Worm (Caenorhabditis elegans): Measurements from ENCODE around the gene T05G5.5.

T05G5.5 gene

DNA sequence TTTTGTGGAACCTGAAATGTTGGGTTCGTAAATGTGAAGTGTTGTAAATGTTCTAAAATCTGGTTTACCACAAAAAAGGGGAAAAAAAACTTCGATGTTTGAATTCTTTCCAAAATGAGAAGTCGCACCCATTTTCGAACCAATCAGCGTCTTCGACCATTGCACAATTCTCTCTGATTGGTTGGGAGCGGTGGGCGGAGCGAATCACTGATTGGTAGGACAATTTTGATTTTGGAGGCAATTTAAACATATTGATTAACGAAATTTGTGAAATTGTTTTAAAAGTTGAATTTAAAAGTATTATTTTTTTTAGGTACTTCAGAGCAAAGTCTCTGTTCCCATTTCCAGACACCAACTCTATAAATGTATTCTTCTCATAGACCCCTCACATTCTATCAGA lies 37.9 kb upstream of the T05G5.5 start:
- TF ChIP-seq nfya-1 (tag; optimal IDR thresholded peaks at IDR 0.05): peak; percentile 84
- no peak for TF ChIP-seq hlh-6 (tag; optimal IDR thresholded peaks at IDR 0.05)
- TF ChIP-seq elt-2 (tag; optimal IDR thresholded peaks at IDR 0.05): no peak

DNA sequence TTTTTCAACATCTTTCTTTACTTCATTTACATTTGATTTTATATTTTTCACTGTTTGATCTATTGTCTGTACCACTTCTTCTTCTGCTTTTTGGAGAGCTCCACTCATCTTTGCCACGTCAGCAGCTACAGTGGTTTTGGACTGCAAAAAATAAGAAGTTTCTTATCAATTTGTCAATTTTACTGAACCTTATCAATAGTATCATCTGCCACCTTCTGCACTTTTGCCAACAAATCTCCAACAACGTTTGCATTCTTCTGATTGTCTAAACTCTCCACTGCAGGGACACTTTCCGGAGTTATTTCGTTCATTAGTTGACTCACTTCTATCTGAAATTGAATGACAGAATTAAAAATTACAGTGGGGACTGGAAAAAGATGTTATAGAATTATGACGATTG lies 35.5 kb upstream of the T05G5.5 start:
- peak; percentile 79 for TF ChIP-seq elt-2 (tag; optimal IDR thresholded peaks at IDR 0.05)
- no peak for TF ChIP-seq F13H6.1 (tag; optimal IDR thresholded peaks at IDR 0.05)

DNA sequence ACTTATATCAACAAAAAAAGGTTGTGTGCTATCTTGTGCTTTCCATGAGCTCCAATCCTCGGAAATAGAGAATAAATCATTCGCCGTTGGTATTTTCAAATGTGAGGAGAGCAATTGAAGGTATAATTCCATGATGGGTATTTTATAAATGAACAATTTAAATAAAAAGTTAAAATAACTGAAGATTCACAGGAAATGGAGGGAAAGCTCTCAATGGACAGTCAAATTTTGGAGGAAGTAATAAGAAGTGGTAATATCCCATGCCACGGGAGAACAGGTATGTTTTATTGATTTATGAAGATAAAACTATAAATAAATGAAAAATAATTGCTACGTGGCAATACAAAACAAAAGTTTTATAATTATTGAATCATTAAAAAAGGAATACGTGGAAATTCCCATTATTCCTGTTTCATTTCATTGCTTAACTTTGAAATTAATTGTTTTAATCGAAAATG lies 31.9 kb upstream of the T05G5.5 start:
- TF ChIP-seq sdc-2 (tag; optimal IDR thresholded peaks at IDR 0.05) (no peak), npax-4 (tag; optimal IDR thresholded peaks at IDR 0.05) (no peak), syd-9 (tag; optimal IDR thresholded peaks at IDR 0.05) (no peak), C38D4.7 (GFP tag; optimal IDR thresholded peaks at IDR 0.05) (no peak), ceh-31 (tag; optimal IDR thresholded peaks at IDR 0.05) (no peak), K02D7.2 (tag; optimal IDR thresholded peaks at IDR 0.05) (no peak), unc-86 (tag; optimal IDR thresholded peaks at IDR 0.05) (no peak), sox-2 (GFP tag; IDR thresholded peaks at IDR 0.05) (no peak), ztf-16 (tag; optimal IDR thresholded peaks at IDR 0.05) (no peak), nhr-232 (tag; optimal IDR thresholded peaks at IDR 0.05) (no peak), lim-6 (tag; optimal IDR thresholded peaks at IDR 0.05) (no peak), C08G9.2 (tag; optimal IDR thresholded peaks at IDR 0.05) (no peak), ceh-18 (tag; optimal IDR thresholded peaks at IDR 0.05) (no peak), tbx-2 (tag; optimal IDR thresholded peaks at IDR 0.05) (no peak)

DNA sequence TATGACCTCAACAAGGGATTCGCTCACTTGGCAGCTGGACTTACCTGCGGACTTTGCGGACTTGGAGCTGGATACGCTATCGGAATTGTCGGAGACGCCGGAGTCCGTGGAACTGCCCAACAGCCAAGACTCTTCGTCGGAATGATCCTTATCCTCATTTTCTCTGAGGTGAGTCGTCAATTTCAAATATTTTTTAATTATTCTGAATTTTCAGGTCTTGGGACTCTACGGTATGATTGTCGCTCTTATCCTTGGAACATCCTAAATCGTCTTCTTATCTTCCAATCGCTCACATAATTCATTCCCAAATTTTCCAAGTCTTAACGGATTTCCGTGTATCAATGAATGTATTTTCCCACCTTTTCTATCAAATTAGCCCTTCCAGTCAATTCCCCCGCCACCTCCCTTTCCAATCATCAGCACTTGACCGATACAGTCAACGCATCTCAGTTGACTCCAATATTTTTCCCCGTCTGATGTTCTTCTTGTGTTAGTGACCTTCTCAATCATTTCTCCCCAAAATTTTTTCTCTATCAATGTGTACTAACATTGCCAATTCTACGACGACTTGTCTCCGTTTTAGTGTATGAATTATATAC lies 31.4 kb upstream of the T05G5.5 start, which contains the start of gene R10E11.6:
Gene R10E11.6 (plus strand): TSS at position 524 of the 599 bp plus-strand sequence.
- TF ChIP-seq ref-2 (tag; optimal IDR thresholded peaks at IDR 0.05) (no peak), ets-4 (tag; optimal IDR thresholded peaks at IDR 0.05) (no peak), ceh-9 (tag; optimal IDR thresholded peaks at IDR 0.05) (no peak)

DNA sequence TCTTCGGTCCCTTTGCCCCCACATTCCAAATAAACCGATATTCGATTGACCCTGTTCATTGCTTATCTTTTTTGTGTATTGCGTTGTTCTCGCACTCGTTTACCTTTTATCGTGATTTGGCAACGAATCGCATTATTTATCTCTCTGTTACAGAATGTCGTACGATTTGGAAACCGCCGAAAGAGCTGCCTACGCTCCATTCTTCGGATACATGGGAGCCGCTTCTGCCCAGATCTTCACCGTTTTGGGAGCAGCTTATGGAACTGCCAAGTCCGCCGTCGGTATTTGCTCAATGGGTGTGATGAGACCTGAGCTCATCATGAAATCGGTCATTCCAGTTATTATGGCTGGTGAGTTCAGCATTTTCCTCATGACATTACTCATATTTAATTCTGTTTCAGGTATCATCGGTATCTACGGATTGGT lies 30.8 kb upstream of the T05G5.5 start, which contains the start of gene vha-2:
Gene vha-2 (plus strand): TSS at position 154 of the 426 bp plus-strand sequence.
- TF ChIP-seq pat-9 (tag; optimal IDR thresholded peaks at IDR 0.05) (no peak), syd-9 (tag; optimal IDR thresholded peaks at IDR 0.05) (no peak), ceh-30 (tag; optimal IDR thresholded peaks at IDR 0.05) (no peak), unc-86 (tag; optimal IDR thresholded peaks at IDR 0.05) (no peak), ceh-22 (tag; optimal IDR thresholded peaks at IDR 0.05) (no peak), C08G9.2 (tag; optimal IDR thresholded peaks at IDR 0.05) (no peak), elt-2 (tag; optimal IDR thresholded peaks at IDR 0.05) (peak; percentile 56)

DNA sequence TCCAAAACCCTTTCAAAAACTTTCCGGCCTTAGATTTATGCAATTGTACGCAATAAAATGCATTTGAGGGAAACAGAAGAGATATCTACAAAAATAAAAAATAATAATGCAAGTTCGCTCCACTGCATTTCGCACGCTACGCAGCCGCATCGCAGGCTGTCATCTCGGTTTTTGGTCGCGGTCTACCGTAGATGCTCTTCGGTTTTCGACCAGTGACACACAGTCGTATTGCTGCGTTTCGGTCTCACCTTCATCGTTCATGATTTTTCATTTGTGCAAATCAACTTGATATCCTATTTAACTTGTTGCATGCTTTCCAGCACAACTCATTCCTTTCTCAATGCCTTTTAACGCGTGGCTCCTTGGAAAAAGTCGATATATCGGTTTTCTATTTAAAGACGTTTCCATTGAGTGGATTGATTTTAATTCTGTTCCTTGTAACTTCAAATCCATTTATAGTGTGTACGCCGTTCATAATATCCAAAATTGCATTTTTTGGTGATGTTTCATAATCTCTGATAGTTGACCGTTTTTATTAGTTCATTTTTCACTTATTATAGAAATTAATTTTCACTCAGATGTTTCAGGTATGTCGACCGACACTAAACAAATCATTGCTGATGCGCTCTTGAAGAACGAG lies 29.6 kb upstream of the T05G5.5 start, which contains the start of gene vha-1:
Gene vha-1 (plus strand): TSS at position 590 of the 640 bp plus-strand sequence.
- TF ChIP-seq ceh-14 (tag; optimal IDR thresholded peaks at IDR 0.05) (no peak), ceh-6 (GFP tag; optimal IDR thresholded peaks at IDR 0.05) (no peak), ceh-34 (tag; optimal IDR thresholded peaks at IDR 0.05) (peak; percentile 31), sdc-2 (tag; optimal IDR thresholded peaks at IDR 0.05) (no peak), nhr-232 (tag; optimal IDR thresholded peaks at IDR 0.05) (no peak), rnt-1 (tag; optimal IDR thresholded peaks at IDR 0.05) (peak; percentile 55), hlh-30 (tag; optimal IDR thresholded peaks at IDR 0.05; ENCODE audit: insufficient read depth) (peak; percentile 26), ama-1 (optimal IDR thresholded peaks at IDR 0.05) (peak; percentile 24), C38D4.7 (GFP tag; optimal IDR thresholded peaks at IDR 0.05) (no peak), ceh-18 (tag; optimal IDR thresholded peaks at IDR 0.05) (peak; percentile 52), ceh-31 (tag; optimal IDR thresholded peaks at IDR 0.05) (peak; percentile 61), ref-2 (tag; optimal IDR thresholded peaks at IDR 0.05) (peak; percentile 63), unc-86 (tag; optimal IDR thresholded peaks at IDR 0.05) (peak; percentile 40), unc-3 (GFP tag; conservative IDR thresholded peaks at IDR 0.05) (no peak), unc-3 (tag; optimal IDR thresholded peaks at IDR 0.05) (no peak), mec-3 (tag; optimal IDR thresholded peaks at IDR 0.05; ENCODE audit: borderline replicate concordance) (no peak), sox-4 (tag; optimal IDR thresholded peaks at IDR 0.05) (no peak), ceh-2 (tag; optimal IDR thresholded peaks at IDR 0.05) (no peak), ceh-19 (GFP tag; optimal IDR thresholded peaks at IDR 0.05) (no peak), pros-1 (tag; optimal IDR thresholded peaks at IDR 0.05) (no peak), gmeb-2 (tag; optimal IDR thresholded peaks at IDR 0.05) (no peak), pax-1 (tag; optimal IDR thresholded peaks at IDR 0.05) (no peak), elt-2 (tag; optimal IDR thresholded peaks at IDR 0.05) (peak; percentile 39), syd-9 (tag; optimal IDR thresholded peaks at IDR 0.05) (no peak), ttx-3 (tag; optimal IDR thresholded peaks at IDR 0.05) (peak; percentile 2), ets-4 (tag; optimal IDR thresholded peaks at IDR 0.05) (peak; percentile 14)

Measured in whole organism, late embryonic.